Worm (Caenorhabditis elegans) whole organism, mixed stage, embryonic: ENCODE measurements around the gene T23B12.5.

Experiments used
- ces-1 ChIP-seq: fragments of 150-350 bp; optimal IDR thresholded peaks from 2 replicates; lab custom pipeline; 2014; ENCODE audit warnings: missing biosample characterization, missing genetic modification reagents, missing genetic modification characterization
- elt-1 ChIP-seq: sonication (generic microtip); optimal IDR thresholded peaks from 2 replicates; lab custom pipeline; 2017; ENCODE audit warnings: missing genetic modification characterization, mild to moderate bottlenecking, missing compliant biosample characterization, antibody characterized with exemption, moderate library complexity, borderline replicate concordance; ENCODE audit not compliant: insufficient read depth
- ham-2 ChIP-seq: fragments of 200-800 bp; sonication (Bioruptor generic); optimal IDR thresholded peaks from 2 replicates; lab custom pipeline; 2018; ENCODE audit warnings: mild to moderate bottlenecking, missing genetic modification characterization, missing compliant biosample characterization
- lin-32 ChIP-seq: fragments of 200-800 bp; sonication (Bioruptor generic); optimal IDR thresholded peaks from 2 replicates; lab custom pipeline; 2018; ENCODE audit warnings: mild to moderate bottlenecking, missing genetic modification characterization, missing compliant biosample characterization
- nhr-28 ChIP-seq: fragments of 150-350 bp; optimal IDR thresholded peaks from 2 replicates; lab custom pipeline; 2014; ENCODE audit warnings: missing biosample characterization, missing genetic modification characterization
- snpc-4 ChIP-seq: fragments of 150-350 bp; optimal IDR thresholded peaks from 2 replicates; lab custom pipeline; 2014; ENCODE audit warnings: missing biosample characterization, missing genetic modification characterization

ce11 chrV:8403916-8404315 lies 43.9 kb downstream of the T23B12.5 start:
- TF ChIP-seq nhr-28 (tag; lab: Kevin White, UChicago) (no peak), elt-1 (no peak), ham-2 (GFP tag; lab: Kevin White, UChicago) (no peak), lin-32 (GFP tag; lab: Kevin White, UChicago) (no peak), snpc-4 (tag; lab: Kevin White, UChicago) (no peak), ces-1 (no peak)
